Worm (Caenorhabditis elegans) whole organism, late embryonic: ENCODE data around the gene str-20.

Source experiments
- C08G9.2 ChIP-seq: sonication (generic microtip); optimal IDR thresholded peaks from 2 replicates; lab custom pipeline; 2016; ENCODE audit warnings: mild to moderate bottlenecking, missing genetic modification characterization, moderate library complexity, missing compliant biosample characterization
- C38D4.7 ChIP-seq: fragments of 200-800 bp; sonication (Bioruptor generic); optimal IDR thresholded peaks from 2 replicates; lab custom pipeline; 2018; ENCODE audit warnings: mild to moderate bottlenecking, missing genetic modification characterization, moderate library complexity, missing compliant biosample characterization
- F13H6.1 ChIP-seq: sonication (generic microtip); optimal IDR thresholded peaks from 2 replicates; lab custom pipeline; 2016; ENCODE audit warnings: missing genetic modification characterization, missing compliant biosample characterization
- ahr-1 ChIP-seq: sonication (generic microtip); optimal IDR thresholded peaks from 2 replicates; lab custom pipeline; 2016; ENCODE audit warnings: missing genetic modification characterization, missing compliant biosample characterization
- ceh-14 ChIP-seq: sonication (generic microtip); optimal IDR thresholded peaks from 2 replicates; lab custom pipeline; 2016; ENCODE audit warnings: missing genotype, missing genetic modification characterization, missing compliant biosample characterization
- ceh-18 ChIP-seq: sonication (generic microtip); optimal IDR thresholded peaks from 2 replicates; lab custom pipeline; 2016; ENCODE audit warnings: missing genetic modification characterization, missing compliant biosample characterization
- ceh-19 ChIP-seq: fragments of 200-800 bp; sonication (Bioruptor generic); optimal IDR thresholded peaks from 2 replicates; lab custom pipeline; 2018; ENCODE audit warnings: mild to moderate bottlenecking, missing genetic modification characterization, missing compliant biosample characterization
- ceh-2 ChIP-seq: sonication (generic microtip); optimal IDR thresholded peaks from 2 replicates; lab custom pipeline; 2016; ENCODE audit warnings: missing genotype, missing genetic modification characterization, missing compliant biosample characterization
- ceh-24 ChIP-seq: sonication (generic microtip); optimal IDR thresholded peaks from 2 replicates; lab custom pipeline; 2016; ENCODE audit warnings: mild to moderate bottlenecking, missing genetic modification characterization, missing compliant biosample characterization
- ceh-31 ChIP-seq: sonication (generic microtip); optimal IDR thresholded peaks from 2 replicates; lab custom pipeline; 2016; ENCODE audit warnings: missing genetic modification characterization, missing compliant biosample characterization
- ceh-34 ChIP-seq: sonication (generic microtip); optimal IDR thresholded peaks from 2 replicates; lab custom pipeline; 2016; ENCODE audit warnings: mild to moderate bottlenecking, missing genetic modification characterization, missing compliant biosample characterization
- ceh-6 ChIP-seq: fragments of 200-800 bp; sonication (Bioruptor generic); optimal IDR thresholded peaks from 2 replicates; lab custom pipeline; 2018; ENCODE audit warnings: mild to moderate bottlenecking, missing genetic modification characterization, missing compliant biosample characterization
- ceh-9 ChIP-seq: sonication (generic microtip); optimal IDR thresholded peaks from 2 replicates; lab custom pipeline; 2016; ENCODE audit warnings: mild to moderate bottlenecking, missing genetic modification characterization, inconsistent platforms, missing compliant biosample characterization
- che-1 ChIP-seq: sonication (generic microtip); optimal IDR thresholded peaks from 2 replicates; lab custom pipeline; 2016; ENCODE audit warnings: mild to moderate bottlenecking, missing genetic modification characterization, missing compliant biosample characterization
- elt-4 ChIP-seq: sonication (generic microtip); optimal IDR thresholded peaks from 2 replicates; lab custom pipeline; 2016; ENCODE audit warnings: missing genetic modification characterization, missing compliant biosample characterization
- ets-4 ChIP-seq: sonication (generic microtip); optimal IDR thresholded peaks from 2 replicates; lab custom pipeline; 2016; ENCODE audit warnings: missing genetic modification characterization, missing compliant biosample characterization
- fkh-10 ChIP-seq: fragments of 150-350 bp; optimal IDR thresholded peaks from 2 replicates; lab custom pipeline; 2014; ENCODE audit warnings: missing biosample characterization, missing genetic modification reagents, missing genetic modification characterization
- hlh-13 ChIP-seq: fragments of 200-800 bp; sonication (Bioruptor generic); optimal IDR thresholded peaks from 2 replicates; lab custom pipeline; 2018; ENCODE audit warnings: mild to moderate bottlenecking, missing genetic modification characterization, missing compliant biosample characterization
- hlh-15 ChIP-seq: sonication (generic microtip); optimal IDR thresholded peaks from 2 replicates; lab custom pipeline; 2016; ENCODE audit warnings: missing genetic modification characterization, missing compliant biosample characterization
- lim-6 ChIP-seq: sonication (generic microtip); optimal IDR thresholded peaks from 2 replicates; lab custom pipeline; 2016; ENCODE audit warnings: missing genetic modification characterization, missing compliant biosample characterization
- madf-2 ChIP-seq: sonication (generic microtip); optimal IDR thresholded peaks from 2 replicates; lab custom pipeline; 2017; ENCODE audit warnings: missing genetic modification characterization, missing compliant biosample characterization
- nfya-1 ChIP-seq: sonication (generic microtip); optimal IDR thresholded peaks from 2 replicates; lab custom pipeline; 2017; ENCODE audit warnings: missing genetic modification characterization, mild to moderate bottlenecking, missing compliant biosample characterization, antibody characterized with exemption, moderate library complexity
- npax-4 ChIP-seq: sonication (generic microtip); optimal IDR thresholded peaks from 2 replicates; lab custom pipeline; 2016; ENCODE audit warnings: missing genetic modification characterization, missing compliant biosample characterization
- odd-2 ChIP-seq: sonication (generic microtip); optimal IDR thresholded peaks from 2 replicates; lab custom pipeline; 2017; ENCODE audit warnings: antibody characterized with exemption, mild to moderate bottlenecking, missing genetic modification characterization, missing compliant biosample characterization
- pqm-1 ChIP-seq: sonication (generic microtip); optimal IDR thresholded peaks from 2 replicates; lab custom pipeline; 2016; ENCODE audit warnings: missing genetic modification characterization, missing compliant biosample characterization
- ref-2 ChIP-seq: sonication (generic microtip); optimal IDR thresholded peaks from 2 replicates; lab custom pipeline; 2016; ENCODE audit warnings: missing genetic modification characterization, missing compliant biosample characterization
- rnt-1 ChIP-seq: sonication (generic microtip); optimal IDR thresholded peaks from 2 replicates; lab custom pipeline; 2016; ENCODE audit warnings: missing genetic modification characterization, missing compliant biosample characterization
- sdc-2 ChIP-seq: sonication (generic microtip); optimal IDR thresholded peaks from 2 replicates; lab custom pipeline; 2016; ENCODE audit warnings: missing genotype, missing genetic modification characterization, missing compliant biosample characterization
- sox-2 ChIP-seq: fragments of 200-800 bp; sonication (Bioruptor generic); IDR thresholded peaks from 2 replicates; pipeline ENCODE4 v1.3.6; 2022; ENCODE audit warnings: missing genetic modification reagents, missing genetic modification characterization, missing compliant biosample characterization
- sox-4 ChIP-seq: sonication (generic microtip); optimal IDR thresholded peaks from 2 replicates; lab custom pipeline; 2017; ENCODE audit warnings: mild to moderate bottlenecking, missing genetic modification characterization, inconsistent platforms, missing compliant biosample characterization
- tbx-7 ChIP-seq: sonication (generic microtip); optimal IDR thresholded peaks from 2 replicates; lab custom pipeline; 2016; ENCODE audit warnings: missing genotype, missing genetic modification characterization, missing compliant biosample characterization
- unc-55 ChIP-seq: sonication (generic microtip); optimal IDR thresholded peaks from 2 replicates; lab custom pipeline; 2017; ENCODE audit warnings: missing biosample characterization, missing genetic modification reagents, missing genetic modification characterization
- zip-5 ChIP-seq: sonication (generic microtip); optimal IDR thresholded peaks from 2 replicates; lab custom pipeline; 2016; ENCODE audit warnings: missing genetic modification characterization, missing compliant biosample characterization

str-20 gene

DNA sequence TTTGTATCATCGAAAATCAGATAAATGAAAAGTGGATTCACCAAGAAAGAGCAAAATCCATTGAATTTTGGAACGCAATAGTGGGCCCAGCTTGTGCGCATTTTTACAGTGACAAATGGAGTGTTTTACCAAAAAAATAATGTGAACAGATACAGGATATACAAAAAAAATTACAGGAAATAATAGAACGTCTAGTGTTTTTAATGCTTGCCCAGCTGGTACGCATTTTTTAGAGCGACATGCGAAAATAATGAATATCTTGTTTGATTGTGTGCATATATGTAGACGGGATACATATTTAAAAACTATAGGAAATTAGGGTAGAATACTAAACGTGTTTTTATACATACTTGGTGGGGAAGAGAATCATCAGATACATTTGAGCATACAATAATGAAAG lies 20.1 kb upstream of the str-20 start, which contains the start of gene srj-25:
srj-25 (minus strand) TSS at position 101 of the 400 bp plus-strand sequence.
- TF ChIP-seq che-1 (no peak), ceh-6 (GFP tag; lab: Kevin White, UChicago) (no peak), ref-2 (tag; lab: Kevin White, UChicago) (no peak), nfya-1 (tag; lab: Kevin White, UChicago) (no peak), ceh-14 (tag; lab: Kevin White, UChicago) (no peak), sdc-2 (tag; lab: Kevin White, UChicago) (no peak), sox-4 (tag; lab: Kevin White, UChicago) (no peak), lim-6 (no peak), npax-4 (no peak), ceh-19 (GFP tag; lab: Kevin White, UChicago) (no peak), hlh-15 (no peak)

DNA sequence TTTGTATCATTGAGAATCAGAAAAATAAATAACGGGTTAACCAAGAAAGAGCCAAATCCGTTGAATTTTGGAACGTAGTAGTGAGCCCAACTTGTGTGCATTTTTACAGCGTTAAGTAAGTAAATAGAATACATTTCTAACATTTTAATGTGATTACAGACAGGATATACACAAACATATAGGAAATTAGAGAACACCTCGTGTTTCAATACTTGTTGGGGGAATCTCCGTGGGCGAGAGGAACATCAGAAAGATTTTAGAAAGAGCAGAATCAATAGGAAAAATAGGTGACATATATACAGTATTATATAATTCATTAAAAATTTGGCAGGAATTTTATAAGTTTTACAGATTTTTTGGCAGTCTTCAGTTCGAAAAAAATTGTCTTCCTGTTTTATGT lies 17.5 kb upstream of the str-20 start, which contains the start of gene srj-24:
srj-24 (minus strand) TSS at position 101 of the 400 bp plus-strand sequence.
- no peak for TF ChIP-seq ceh-31 (tag; lab: Kevin White, UChicago)
- no peak for TF ChIP-seq ets-4 (tag; lab: Kevin White, UChicago)
- TF ChIP-seq F13H6.1 = no peak
- TF ChIP-seq unc-55 (GFP tag; lab: Kevin White, UChicago) = no peak
- no peak for TF ChIP-seq pqm-1
- no peak for TF ChIP-seq ceh-18 (tag; lab: Kevin White, UChicago)
- TF ChIP-seq odd-2 (tag; lab: Kevin White, UChicago) = no peak
- no peak for TF ChIP-seq ceh-24 (tag; lab: Kevin White, UChicago)

DNA sequence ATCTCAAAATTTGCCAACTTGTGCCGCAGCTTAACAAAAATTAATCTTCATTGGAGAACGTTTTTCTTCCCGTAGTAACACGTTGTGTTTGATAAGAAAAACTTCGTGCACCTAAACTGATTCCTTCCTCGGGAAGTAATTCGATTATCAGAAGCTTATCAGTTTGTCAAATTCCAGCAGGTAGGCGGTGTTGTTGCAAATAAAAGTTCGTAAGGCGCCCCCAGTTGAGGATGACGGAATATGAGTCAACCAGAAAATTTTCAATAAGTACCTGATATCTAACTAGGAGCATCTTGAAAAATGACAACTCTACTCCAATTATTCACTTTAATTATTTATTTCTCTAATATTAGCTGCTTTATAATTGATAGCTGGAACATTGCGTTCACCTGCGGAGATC lies 14.4 kb upstream of the str-20 start, which contains the start of gene C05E4.7:
C05E4.7 (plus strand) TSS at position 301 of the 400 bp plus-strand sequence.
- TF ChIP-seq sox-2 (GFP tag; lab: Robert Waterston, UW) (no peak), ceh-9 (no peak), C08G9.2 (tag; lab: Kevin White, UChicago) (no peak), lim-6 (no peak), che-1 (no peak), unc-55 (GFP tag; lab: Kevin White, UChicago) (no peak), ceh-2 (no peak), ceh-18 (tag; lab: Kevin White, UChicago) (no peak), rnt-1 (no peak), F13H6.1 (no peak), ceh-34 (tag; lab: Kevin White, UChicago) (no peak), sox-4 (tag; lab: Kevin White, UChicago) (no peak), ets-4 (tag; lab: Kevin White, UChicago) (no peak), elt-4 (tag; lab: Kevin White, UChicago) (no peak), C38D4.7 (GFP tag; lab: Kevin White, UChicago) (no peak)
- TF ChIP-seq, all 69 proteins: peak for 0

DNA sequence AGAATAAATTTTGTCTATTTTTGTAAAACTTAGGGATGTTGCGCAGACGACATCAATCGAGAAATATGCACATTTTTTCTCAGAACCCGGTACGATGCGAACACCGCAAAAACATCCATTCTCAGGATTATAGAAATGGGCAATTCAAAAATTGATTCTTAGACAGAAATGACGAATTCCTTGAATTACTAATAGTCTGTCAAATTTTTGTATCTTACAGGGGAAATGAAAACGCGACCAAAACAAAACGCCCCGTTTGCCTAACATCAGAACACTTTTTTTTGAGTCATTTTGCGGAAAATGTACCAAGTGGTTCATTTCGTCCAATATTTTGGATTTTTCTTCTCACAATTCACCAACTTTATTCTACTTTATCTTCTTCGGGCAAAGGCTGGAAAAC lies 12.9 kb upstream of the str-20 start, which contains the start of gene str-134:
str-134 (plus strand) TSS at position 301 of the 400 bp plus-strand sequence.
- TF ChIP-seq hlh-13 (GFP tag; lab: Kevin White, UChicago) (no peak), ceh-2 (no peak), ceh-34 (tag; lab: Kevin White, UChicago) (no peak), zip-5 (tag; lab: Kevin White, UChicago) (no peak)
- TF ChIP-seq, all 69 proteins: peak for 0

DNA sequence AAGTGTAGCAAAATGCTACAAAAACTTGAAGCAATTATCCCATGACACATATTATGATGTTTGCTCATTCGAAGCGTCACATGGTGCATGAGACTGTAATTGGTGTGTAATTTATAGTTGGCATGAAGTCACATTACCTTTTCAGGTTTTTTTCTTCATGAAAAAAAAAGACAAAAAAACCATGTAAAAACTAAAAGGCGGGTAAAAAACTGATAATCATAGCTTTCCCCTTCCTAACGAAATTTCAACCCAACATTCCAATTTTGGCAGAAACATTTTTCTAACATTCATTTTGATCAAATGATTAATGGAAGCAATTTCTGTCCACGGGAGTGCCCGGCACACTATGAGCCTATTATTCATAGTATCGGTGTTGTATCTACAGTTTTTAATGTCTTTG lies 8.2 kb upstream of the str-20 start, which contains the start of gene sri-4:
sri-4 (plus strand) TSS at position 301 of the 400 bp plus-strand sequence.
- no peak for TF ChIP-seq ahr-1 (tag; lab: Kevin White, UChicago)
- no peak for TF ChIP-seq ets-4 (tag; lab: Kevin White, UChicago)
- no peak for TF ChIP-seq che-1
- TF ChIP-seq tbx-7 (tag; lab: Kevin White, UChicago) = no peak
- no peak for TF ChIP-seq ceh-34 (tag; lab: Kevin White, UChicago)
- no peak for TF ChIP-seq ceh-18 (tag; lab: Kevin White, UChicago)
- no peak for TF ChIP-seq fkh-10 (GFP tag; lab: Kevin White, UChicago)
- no peak for TF ChIP-seq lim-6
- no peak for TF ChIP-seq odd-2 (tag; lab: Kevin White, UChicago)
- no peak for TF ChIP-seq madf-2 (tag; lab: Kevin White, UChicago)
- TF ChIP-seq ceh-6 (GFP tag; lab: Kevin White, UChicago) = no peak
- no peak for TF ChIP-seq C38D4.7 (GFP tag; lab: Kevin White, UChicago)
